Worm (Caenorhabditis elegans): Measurements from ENCODE around the gene ZC317.7.

DNA sequence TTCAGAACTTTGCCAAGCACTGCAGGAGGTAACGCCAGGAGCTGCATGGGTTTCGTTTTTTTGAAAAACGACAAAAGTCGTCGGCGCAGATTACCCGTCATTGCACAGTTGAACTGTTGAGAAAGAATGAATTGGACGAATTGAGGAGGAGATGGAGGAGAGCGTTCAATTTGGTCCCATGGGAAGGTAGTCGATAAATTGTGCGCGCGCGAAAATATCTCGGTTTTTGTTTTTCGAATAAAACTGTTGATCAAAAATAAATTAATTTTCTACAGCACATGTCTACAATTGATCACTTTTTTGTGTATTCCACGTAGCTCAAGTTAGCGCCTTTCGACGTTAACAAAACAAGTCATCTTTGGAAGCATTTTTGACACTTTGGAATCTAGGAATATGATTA lies 50.9 kb downstream of the ZC317.7 start, which contains the start of gene F08F3.6:
- no peak for TF ChIP-seq ham-2 (GFP tag; optimal IDR thresholded peaks at IDR 0.05)
- no peak for TF ChIP-seq unc-120 (tag; optimal IDR thresholded peaks at IDR 0.05; ENCODE audit: poor library complexity, severe bottlenecking)
- no peak for TF ChIP-seq ztf-11 (tag; optimal IDR thresholded peaks at IDR 0.05)
- TF ChIP-seq elt-3 (tag; optimal IDR thresholded peaks at IDR 0.05), result no peak
- no peak for TF ChIP-seq lin-13 (tag; optimal IDR thresholded peaks at IDR 0.05)
- no peak for TF ChIP-seq mab-5 (tag; optimal IDR thresholded peaks at IDR 0.05)
- no peak for TF ChIP-seq snpc-4 (tag; optimal IDR thresholded peaks at IDR 0.05)
- TF ChIP-seq ceh-83 (GFP tag; optimal IDR thresholded peaks at IDR 0.05), result no peak
- TF ChIP-seq flh-1 (GFP tag; optimal IDR thresholded peaks at IDR 0.05), result no peak
- TF ChIP-seq unc-62 (GFP tag; optimal IDR thresholded peaks at IDR 0.05), result no peak
- TF ChIP-seq unc-39 (tag; optimal IDR thresholded peaks at IDR 0.05), result no peak
- TF ChIP-seq nhr-28 (tag; optimal IDR thresholded peaks at IDR 0.05), result no peak
- no peak for TF ChIP-seq hlh-1 (tag; optimal IDR thresholded peaks at IDR 0.05)
- TF ChIP-seq nhr-12 (tag; optimal IDR thresholded peaks at IDR 0.05), result no peak

All from whole organism, mixed stage, embryonic.